Fruit fly (Drosophila melanogaster): Measurements from ENCODE around the gene Polr2J.

Gene Polr2J

DNA sequence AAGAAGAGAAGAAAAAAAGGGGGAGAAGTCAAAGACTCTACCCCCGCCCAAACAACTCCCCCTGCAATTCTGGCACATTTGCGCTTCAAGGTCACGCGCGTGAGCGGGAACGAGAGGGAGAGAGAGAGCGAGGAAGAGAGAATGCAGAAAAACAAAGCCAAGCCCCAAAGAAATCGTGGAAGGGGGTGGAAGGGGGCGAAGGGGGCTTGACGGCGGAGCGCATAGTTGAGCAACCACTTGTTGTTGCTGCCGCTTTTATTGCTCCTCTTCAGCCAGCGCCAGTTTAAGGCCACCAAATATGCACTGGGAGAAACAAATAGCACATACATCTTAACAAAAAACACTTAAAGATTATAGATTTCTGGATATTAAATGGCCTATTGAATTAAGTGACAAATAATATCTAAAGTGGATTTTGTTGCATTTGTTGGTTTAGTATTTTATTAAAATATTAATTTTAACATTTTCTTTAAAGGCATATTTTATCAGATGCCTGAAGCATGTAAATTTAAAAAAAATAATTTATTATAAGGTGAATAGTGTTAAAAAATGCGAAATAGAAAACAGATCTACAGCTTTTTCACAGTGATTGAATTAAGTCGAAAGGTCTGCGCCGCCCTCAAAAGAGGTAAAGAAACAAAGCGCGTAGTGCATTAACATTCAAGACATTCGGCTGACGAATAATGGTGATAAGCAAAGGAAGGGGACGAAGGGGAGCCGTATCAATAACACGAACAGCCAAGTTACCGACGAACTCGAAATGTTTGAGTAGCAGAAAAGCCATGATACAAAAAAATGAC, 19.8 kb upstream of the Polr2J start (continued):
- TF ChIP-seq D19A (tag; optimal IDR thresholded peaks at IDR 0.05) (peak; percentile 81), dpn (GFP tag; optimal IDR thresholded peaks at IDR 0.05) (peak; percentile 52 to 93), shn (GFP tag; optimal IDR thresholded peaks at IDR 0.05) (peak; percentile 27), wor (GFP tag; IDR thresholded peaks at IDR 0.05) (peak; percentile 88), fru (optimal IDR thresholded peaks at IDR 0.05) (no peak), CG12155 (GFP tag; optimal IDR thresholded peaks at IDR 0.05) (peak; percentile 87), CG32532 (GFP tag; IDR thresholded peaks at IDR 0.05) (peak; percentile 87), CHES-1-like (GFP tag; optimal IDR thresholded peaks at IDR 0.05) (peak; percentile 15), Ssrp (tag; optimal IDR thresholded peaks at IDR 0.05) (peak; percentile 69), Deaf1 (tag; optimal IDR thresholded peaks at IDR 0.05) (peak; percentile 89), Aef1 (GFP tag; IDR thresholded peaks at IDR 0.05) (peak; percentile 94), CG6254 (GFP tag; optimal IDR thresholded peaks at IDR 0.05) (peak; percentile 89), sob (GFP tag; IDR thresholded peaks at IDR 0.05) (peak; percentile 54; the same call in 1 of the 2 replicates), CG10543 (GFP tag; optimal IDR thresholded peaks at IDR 0.05) (peak; percentile 83), Ada2b (GFP tag; IDR thresholded peaks at IDR 0.05) (peak; percentile 94), Vsx1 (GFP tag; optimal IDR thresholded peaks at IDR 0.05) (peak; percentile 93), pros (GFP tag; optimal IDR thresholded peaks at IDR 0.05) (peak; percentile 57), CG15011 (GFP tag; optimal IDR thresholded peaks at IDR 0.05) (peak; percentile 92), az2 (GFP tag; optimal IDR thresholded peaks at IDR 0.05) (peak; percentile 94), CG33557 (GFP tag; optimal IDR thresholded peaks at IDR 0.05) (peak; percentile 81), hth (optimal IDR thresholded peaks at IDR 0.05) (no peak), CG33213 (GFP tag; optimal IDR thresholded peaks at IDR 0.05) (no peak), ken (GFP tag; IDR thresholded peaks at IDR 0.05) (peak; percentile 52; the same call in 2 of the 3 replicates), dan (GFP tag; IDR thresholded peaks at IDR 0.05) (no peak), gro (GFP tag; optimal IDR thresholded peaks at IDR 0.05) (no peak), CG12299 (tag; optimal IDR thresholded peaks at IDR 0.05) (peak; percentile 79), CG17359 (tag; optimal IDR thresholded peaks at IDR 0.05) (peak; percentile 98), peb (GFP tag; IDR thresholded peaks at IDR 0.05) (peak; percentile 92), so (GFP tag; IDR thresholded peaks at IDR 0.05) (peak; percentile 96), br (optimal IDR thresholded peaks at IDR 0.05) (no peak), CG14710 (tag; optimal IDR thresholded peaks at IDR 0.05) (peak; percentile 97), pb (GFP tag; optimal IDR thresholded peaks at IDR 0.05) (peak; percentile 38), Spps (tag; optimal IDR thresholded peaks at IDR 0.05) (peak; percentile 94), CG13287 (GFP tag; IDR thresholded peaks at IDR 0.05; ENCODE audit: partially characterized antibody) (peak; percentile 12; the same call in 1 of the 2 replicates), mirr (GFP tag; optimal IDR thresholded peaks at IDR 0.05) (peak; percentile 4), Nf-YA (GFP tag; IDR thresholded peaks at IDR 0.05) (peak; percentile 89), unpg (GFP tag; optimal IDR thresholded peaks at IDR 0.05) (peak; percentile 98), chn (GFP tag; optimal IDR thresholded peaks at IDR 0.05) (peak; percentile 27), pho (GFP tag; optimal IDR thresholded peaks at IDR 0.05) (no peak), schlank (tag; optimal IDR thresholded peaks at IDR 0.05) (no peak), CrebB (tag; optimal IDR thresholded peaks at IDR 0.05) (peak; percentile 87), CG7963 (GFP tag; IDR thresholded peaks at IDR 0.05; ENCODE audit: partially characterized antibody) (no peak), CG31441 (GFP tag; IDR thresholded peaks at IDR 0.05) (peak; percentile 100), Kr (GFP tag; optimal IDR thresholded peaks at IDR 0.05) (no peak), caup (GFP tag; optimal IDR thresholded peaks at IDR 0.05; ENCODE audit: severe bottlenecking) (peak; percentile 80), Awh (GFP tag; IDR thresholded peaks at IDR 0.05) (peak; percentile 88), unc-4 (GFP tag; IDR thresholded peaks at IDR 0.05; ENCODE audit: partially characterized antibody) (no peak), CG15601 (tag; optimal IDR thresholded peaks at IDR 0.05) (peak; percentile 46), GATAe (GFP tag; conservative IDR thresholded peaks at IDR 0.05) (peak; percentile 48), CG6765 (GFP tag; optimal IDR thresholded peaks at IDR 0.05) (peak; percentile 94)
